Fruit fly (Drosophila melanogaster): ENCODE results near the gene CG9919.

The CG9919 gene

dm6 chrX:16358670-16359320 lies 28.2 kb upstream of the CG9919 start, which contains the start of the genes U2af50 and PIG-Q (continued):
- TF ChIP-seq net (GFP tag; optimal IDR thresholded peaks at IDR 0.05) (no peak), svp (GFP tag) (no peak), CG11902 (GFP tag; optimal IDR thresholded peaks at IDR 0.05) (peak; percentile 79), cyc (GFP tag; optimal IDR thresholded peaks at IDR 0.05) (peak; percentile 74), CG6808 (GFP tag; optimal IDR thresholded peaks at IDR 0.05) (no peak), Sox102F (GFP tag; optimal IDR thresholded peaks at IDR 0.05) (no peak), CG1621 (tag; optimal IDR thresholded peaks at IDR 0.05) (peak; percentile 82), CG6854 (GFP tag; optimal IDR thresholded peaks at IDR 0.05) (peak; percentile 83), Gug (GFP tag; IDR thresholded peaks at IDR 0.05) (peak; percentile 89), lz (GFP tag; optimal IDR thresholded peaks at IDR 0.05) (peak; percentile 80), CG10631 (GFP tag; optimal IDR thresholded peaks at IDR 0.05) (peak; percentile 94), topi (GFP tag; optimal IDR thresholded peaks at IDR 0.05) (no peak), Hr38 (GFP tag; optimal IDR thresholded peaks at IDR 0.05) (no peak), dac (GFP tag; optimal IDR thresholded peaks at IDR 0.05) (peak; percentile 82)

dm6 chrX:16350062-16350461 lies 19.5 kb upstream of the CG9919 start, which contains the start of gene sl:
Gene sl (plus strand): TSS chrX:16350315.
- TF ChIP-seq Ets96B (tag; optimal IDR thresholded peaks at IDR 0.05), result no peak
- TF ChIP-seq CG31627 (GFP tag; optimal IDR thresholded peaks at IDR 0.05), result peak; percentile 12

dm6 chrX:16335107-16335642 lies 4.6 kb upstream of the CG9919 start:
- TF ChIP-seq lz (GFP tag; optimal IDR thresholded peaks at IDR 0.05) (peak; percentile 77), CG15336 (GFP tag; IDR thresholded peaks at IDR 0.05) (peak; percentile 86), dsx (GFP tag; optimal IDR thresholded peaks at IDR 0.05; ENCODE audit: poor library complexity, severe bottlenecking) (peak; percentile 62), CG8319 (GFP tag; optimal IDR thresholded peaks at IDR 0.05) (peak; percentile 62), Ets96B (tag; optimal IDR thresholded peaks at IDR 0.05) (peak; percentile 48), Eip78C (GFP tag) (peak; percentile 91), CG6808 (GFP tag; optimal IDR thresholded peaks at IDR 0.05) (peak; percentile 39), CG3032 (tag; optimal IDR thresholded peaks at IDR 0.05) (peak; percentile 47), pdm3 (GFP tag; optimal IDR thresholded peaks at IDR 0.05) (peak; percentile 84), CG9139 (GFP tag; optimal IDR thresholded peaks at IDR 0.05) (no peak), Ets21C (GFP tag; optimal IDR thresholded peaks at IDR 0.05) (peak; percentile 70), CG34406 (GFP tag; optimal IDR thresholded peaks at IDR 0.05) (peak; percentile 71), dac (GFP tag; optimal IDR thresholded peaks at IDR 0.05) (peak; percentile 69), Smox (GFP tag; optimal IDR thresholded peaks at IDR 0.05) (peak; percentile 73), Sox14 (GFP tag; optimal IDR thresholded peaks at IDR 0.05) (peak; percentile 79), fd59A (GFP tag; optimal IDR thresholded peaks at IDR 0.05) (peak; percentile 35), Lpt (GFP tag; optimal IDR thresholded peaks at IDR 0.05) (peak; percentile 69), svp (GFP tag) (peak; percentile 86), CG6854 (GFP tag; optimal IDR thresholded peaks at IDR 0.05) (peak; percentile 22), spab (GFP tag; optimal IDR thresholded peaks at IDR 0.05) (peak; percentile 31), Eip75B (GFP tag; optimal IDR thresholded peaks at IDR 0.05) (peak; percentile 76), CG6792 (GFP tag; optimal IDR thresholded peaks at IDR 0.05) (peak; percentile 62), CG8632 (GFP tag; optimal IDR thresholded peaks at IDR 0.05) (peak; percentile 76), Gug (GFP tag; IDR thresholded peaks at IDR 0.05) (peak; percentile 78), CG6276 (GFP tag; optimal IDR thresholded peaks at IDR 0.05) (no peak), CG11902 (GFP tag; optimal IDR thresholded peaks at IDR 0.05) (peak; percentile 45), CG16779 (tag; optimal IDR thresholded peaks at IDR 0.05) (peak; percentile 51), cyc (GFP tag; optimal IDR thresholded peaks at IDR 0.05) (peak; percentile 71), CG1621 (tag; optimal IDR thresholded peaks at IDR 0.05) (no peak), CG32006 (GFP tag; optimal IDR thresholded peaks at IDR 0.05) (peak; percentile 81), Eip93F (GFP tag; optimal IDR thresholded peaks at IDR 0.05) (peak; percentile 20), eg (GFP tag; IDR thresholded peaks at IDR 0.05) (peak; percentile 91), fd85E (GFP tag; optimal IDR thresholded peaks at IDR 0.05) (peak; percentile 66), CG4318 (GFP tag; optimal IDR thresholded peaks at IDR 0.05) (peak; percentile 68), vri (GFP tag; optimal IDR thresholded peaks at IDR 0.05) (peak; percentile 67), fkh (GFP tag; optimal IDR thresholded peaks at IDR 0.05) (peak; percentile 59), acj6 (GFP tag; optimal IDR thresholded peaks at IDR 0.05) (peak; percentile 82), Blimp-1 (GFP tag; optimal IDR thresholded peaks at IDR 0.05) (no peak), ss (GFP tag; optimal IDR thresholded peaks at IDR 0.05) (peak; percentile 25 to 62)
